Worm (Caenorhabditis elegans): ENCODE results near the gene F32G8.3.
A peak's percentile ranks its signal among the peaks of the same experiment; 100 is the strongest.

Gene F32G8.3

DNA sequence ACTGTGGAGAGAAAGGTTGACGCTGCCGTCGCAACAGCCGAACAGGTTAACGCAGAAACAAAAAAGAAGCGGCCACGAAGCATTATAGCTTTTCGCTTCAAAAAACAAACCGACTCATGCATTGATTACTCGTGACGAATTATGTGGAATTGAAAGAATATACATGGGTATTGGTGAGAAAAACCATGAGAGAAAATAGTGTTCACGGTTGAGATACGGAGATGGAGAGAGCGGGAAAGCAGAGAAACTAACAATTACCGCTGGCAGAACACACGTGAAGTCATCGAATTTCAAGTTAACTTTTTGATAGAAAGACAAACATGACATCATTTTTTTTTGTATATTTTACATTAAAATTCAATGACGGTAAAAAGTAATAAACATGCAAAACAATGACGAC lies 19.8 kb downstream of the F32G8.3 start:
- peak; percentile 34 for TF ChIP-seq ztf-18 (tag; optimal IDR thresholded peaks at IDR 0.05)
- peak; percentile 27; the same call in 1 of the 2 replicates for TF ChIP-seq mcd-1 (GFP tag; IDR thresholded peaks at IDR 0.05)
- peak; percentile 13; the same call in 1 of the 2 replicates for TF ChIP-seq madf-6 (GFP tag; IDR thresholded peaks at IDR 0.05)
- TF ChIP-seq C06A6.2 (GFP tag; conservative IDR thresholded peaks at IDR 0.05), result no peak
- TF ChIP-seq ztf-25 (GFP tag; IDR thresholded peaks at IDR 0.05), result no peak
- TF ChIP-seq lin-54 (GFP tag; optimal IDR thresholded peaks at IDR 0.05), result peak; percentile 0
- peak; percentile 49; the same call in 1 of the 2 replicates for TF ChIP-seq hmg-1.2 (GFP tag; IDR thresholded peaks at IDR 0.05)
- TF ChIP-seq nfyb-1 (GFP tag; IDR thresholded peaks at IDR 0.05), result 0 out of 2 replicates have a peak, but pooled peaks have one; percentile 49
- no peak for TF ChIP-seq unc-130 (GFP tag; optimal IDR thresholded peaks at IDR 0.05)
- TF ChIP-seq nhr-80 (tag; optimal IDR thresholded peaks at IDR 0.05), result peak; percentile 46
- TF ChIP-seq ama-1 (optimal IDR thresholded peaks at IDR 0.05), result peak; percentile 19
- TF ChIP-seq ama-1 (GFP tag; optimal IDR thresholded peaks at IDR 0.05), result no peak
- no peak for TF ChIP-seq cebp-1 (GFP tag; IDR thresholded peaks at IDR 0.05)
- TF ChIP-seq cebp-1 (tag; optimal IDR thresholded peaks at IDR 0.05), result peak; percentile 49
- peak; percentile 39 for TF ChIP-seq atf-7 (tag; optimal IDR thresholded peaks at IDR 0.05)
- no peak for TF ChIP-seq F49E8.2 (tag; optimal IDR thresholded peaks at IDR 0.05; ENCODE audit: insufficient read depth)
- no peak for TF ChIP-seq unc-62 (GFP tag; optimal IDR thresholded peaks at IDR 0.05)

DNA sequence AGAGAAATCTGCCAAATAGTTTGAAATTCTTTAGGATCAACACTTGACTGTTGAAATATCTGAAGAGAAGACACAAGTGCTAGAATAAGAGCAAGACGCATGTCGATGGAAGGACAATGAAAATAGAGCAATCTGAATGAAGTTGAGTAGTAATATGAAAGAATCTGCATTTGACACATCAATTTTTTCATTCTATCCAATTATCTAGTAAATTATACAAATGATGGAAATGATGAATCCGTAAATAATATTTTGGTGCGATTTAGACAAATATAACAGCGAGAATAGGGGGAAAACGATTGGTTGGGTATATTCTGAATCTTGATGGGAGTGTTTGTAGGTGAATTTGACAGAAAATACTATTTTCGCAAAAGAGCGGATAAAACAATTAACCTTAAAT lies 22.4 kb downstream of the F32G8.3 start, which contains the start of gene txt-10:
TSS of gene txt-10 (minus strand) at position 101 of the 400 bp plus-strand sequence.
- TF ChIP-seq ceh-79 (tag; optimal IDR thresholded peaks at IDR 0.05) (no peak), hrde-1 (tag; optimal IDR thresholded peaks at IDR 0.05; ENCODE audit: borderline replicate concordance) (peak; percentile 7), C06A6.2 (GFP tag; conservative IDR thresholded peaks at IDR 0.05) (no peak), D2030.7 (GFP tag; IDR thresholded peaks at IDR 0.05) (no peak)

DNA sequence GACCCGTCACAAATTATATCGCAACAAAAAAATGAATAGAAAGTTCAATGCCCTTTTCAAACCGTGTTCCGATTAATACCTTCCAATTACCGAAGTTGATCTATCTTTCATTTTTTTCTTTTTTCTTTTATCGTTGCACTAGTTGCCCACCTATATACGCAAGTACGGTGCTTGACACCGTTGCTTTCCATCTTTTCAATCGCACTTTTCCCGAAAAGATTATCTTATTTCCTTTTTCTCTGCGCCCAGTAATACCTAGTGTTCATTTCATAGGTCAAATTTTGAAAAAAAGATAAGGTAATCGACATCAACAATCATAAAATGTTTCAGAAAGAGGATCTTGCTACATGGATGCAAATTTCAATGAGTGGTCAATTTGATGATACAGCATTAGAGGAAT lies 25.5 kb downstream of the F32G8.3 start:
- TF ChIP-seq nfyb-1 (GFP tag; IDR thresholded peaks at IDR 0.05), result no peak
- TF ChIP-seq somi-1 (GFP tag; optimal IDR thresholded peaks at IDR 0.05), result no peak
- no peak for TF ChIP-seq B0261.1 (tag; optimal IDR thresholded peaks at IDR 0.05)
- TF ChIP-seq ceh-100 (GFP tag; IDR thresholded peaks at IDR 0.05), result no peak
- TF ChIP-seq hlh-26 (GFP tag; conservative IDR thresholded peaks at IDR 0.05), result no peak
- no peak for TF ChIP-seq cebp-1 (GFP tag; IDR thresholded peaks at IDR 0.05)
- TF ChIP-seq cebp-1 (tag; optimal IDR thresholded peaks at IDR 0.05), result no peak
- no peak for TF ChIP-seq let-526 (GFP tag; IDR thresholded peaks at IDR 0.05)
- no peak for TF ChIP-seq ztf-22 (GFP tag; optimal IDR thresholded peaks at IDR 0.05)
- no peak for TF ChIP-seq xnd-1 (tag; optimal IDR thresholded peaks at IDR 0.05)
- TF ChIP-seq F10E7.11 (tag; optimal IDR thresholded peaks at IDR 0.05), result no peak
- no peak for TF ChIP-seq mel-28 (tag; optimal IDR thresholded peaks at IDR 0.05; ENCODE audit: borderline replicate concordance)
- no peak for TF ChIP-seq C06A6.2 (GFP tag; conservative IDR thresholded peaks at IDR 0.05)
- no peak for TF ChIP-seq tbp1 (GFP tag; optimal IDR thresholded peaks at IDR 0.05)
- TF ChIP-seq attf-6 (GFP tag; IDR thresholded peaks at IDR 0.05), result no peak
- no peak for TF ChIP-seq dox-1 (GFP tag; IDR thresholded peaks at IDR 0.05)
- TF ChIP-seq ceh-79 (tag; optimal IDR thresholded peaks at IDR 0.05), result no peak
- no peak for TF ChIP-seq F49E8.2 (tag; optimal IDR thresholded peaks at IDR 0.05; ENCODE audit: insufficient read depth)
- TF ChIP-seq ceh-27 (GFP tag; optimal IDR thresholded peaks at IDR 0.05), result no peak
- TF ChIP-seq efl-1 (GFP tag; optimal IDR thresholded peaks at IDR 0.05), result no peak
- no peak for TF ChIP-seq Y67H2A.10 (GFP tag; conservative IDR thresholded peaks at IDR 0.05)

DNA sequence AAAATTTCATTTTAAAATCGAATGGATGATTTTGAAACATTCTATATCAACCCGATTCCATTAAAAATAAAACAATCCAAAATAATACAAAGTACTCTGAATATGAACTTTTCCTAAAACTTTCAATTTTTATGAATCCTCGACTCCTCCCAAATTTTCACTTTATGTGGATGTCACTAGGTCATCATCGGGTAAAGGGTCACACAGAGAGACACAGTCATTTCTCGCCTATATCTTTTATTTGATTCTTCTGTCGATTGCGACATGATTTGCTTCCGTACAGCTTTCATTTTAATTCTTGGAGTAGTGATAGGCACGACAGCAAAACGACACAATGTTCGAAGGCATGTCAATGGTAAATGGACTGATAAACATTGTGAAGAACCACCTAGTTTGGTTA lies 26.6 kb downstream of the F32G8.3 start, which contains the start of gene F25D1.3:
TSS of gene F25D1.3 (plus strand) at position 225 of the 400 bp plus-strand sequence.
- no peak for TF ChIP-seq die-1 (tag; optimal IDR thresholded peaks at IDR 0.05)
- TF ChIP-seq nhr-90 (tag; optimal IDR thresholded peaks at IDR 0.05), result no peak
- no peak for TF ChIP-seq hsf-1 (GFP tag; IDR thresholded peaks at IDR 0.05)
- TF ChIP-seq ZK185.1 (tag; optimal IDR thresholded peaks at IDR 0.05; ENCODE audit: poor library complexity, severe bottlenecking), result no peak
- no peak for TF ChIP-seq let-526 (GFP tag; IDR thresholded peaks at IDR 0.05)
- no peak for TF ChIP-seq Y53G8AR.9 (GFP tag; conservative IDR thresholded peaks at IDR 0.05)
- no peak for TF ChIP-seq atf-7 (tag; optimal IDR thresholded peaks at IDR 0.05)
